Fruit fly (Drosophila melanogaster) Kc167 (cell line): ENCODE measurements around the gene CG5793.

ENCODE experiments used
- Myc ChIP-seq: fragments of >200 bp; optimal IDR thresholded peaks from 2 replicates; lab custom pipeline; 2017; ENCODE audit warnings: missing external identifiers
- Sin3A ChIP-seq: fragments of >200 bp; optimal IDR thresholded peaks from 2 replicates; lab custom pipeline; 2018; ENCODE audit warnings: missing external identifiers
- h ChIP-seq: fragments of >200 bp; optimal IDR thresholded peaks from 3 replicates; lab custom pipeline; 2018; ENCODE audit warnings: missing external identifiers
- insv ChIP-seq: fragments of >200 bp; optimal IDR thresholded peaks from 3 replicates; lab custom pipeline; 2018; ENCODE audit warnings: missing external identifiers
- psq ChIP-seq: fragments of >200 bp; optimal IDR thresholded peaks from 2 replicates; lab custom pipeline; 2017; ENCODE audit warnings: missing external identifiers
- ttk ChIP-seq: sonication (Bioruptor generic); optimal IDR thresholded peaks from 2 replicates; lab custom pipeline; 2017; ENCODE audit warnings: missing external identifiers

Gene CG5793

DNA sequence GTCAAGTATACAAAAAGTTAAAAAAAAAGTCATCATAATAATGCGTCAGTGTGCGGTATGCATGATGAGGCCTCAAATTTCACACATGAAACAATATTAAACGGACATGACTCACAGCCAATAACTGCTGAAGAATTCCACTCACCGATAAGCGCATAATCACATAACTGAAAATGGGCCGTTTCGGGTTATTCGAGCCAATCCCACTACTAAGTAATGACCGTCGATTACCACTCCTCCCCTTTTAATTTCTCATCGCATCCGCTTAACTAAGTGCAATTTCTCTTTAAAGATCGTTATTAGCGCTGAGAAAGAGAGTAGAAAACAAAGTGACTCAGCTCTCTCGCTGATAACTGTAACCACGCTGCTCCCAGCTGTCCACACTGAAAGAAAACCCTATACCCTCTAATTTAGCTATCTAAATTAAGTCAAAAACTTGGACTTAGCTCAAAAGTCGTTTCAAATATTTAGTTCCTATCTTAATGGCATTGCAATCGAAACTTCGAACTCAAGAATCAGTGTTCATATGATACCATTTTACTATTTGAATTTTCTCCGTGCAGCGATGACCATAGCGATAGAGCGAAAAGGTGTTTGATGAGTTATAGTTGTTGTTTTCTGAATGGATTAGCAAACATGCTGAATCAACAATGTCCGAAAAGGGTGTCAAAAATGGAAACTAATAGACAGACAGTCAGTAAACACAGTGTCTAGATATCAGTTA is 14.5 kb upstream of the CG5793 start:
- TF ChIP-seq Sin3A (lab: Kevin White, UChicago): no peak
- no peak for TF ChIP-seq ttk (lab: Kevin White, UChicago)
- no peak for TF ChIP-seq Myc
- TF ChIP-seq psq (lab: Kevin White, UChicago): no peak
- TF ChIP-seq insv (lab: Kevin White, UChicago): no peak
- TF ChIP-seq h (lab: Kevin White, UChicago): no peak

DNA sequence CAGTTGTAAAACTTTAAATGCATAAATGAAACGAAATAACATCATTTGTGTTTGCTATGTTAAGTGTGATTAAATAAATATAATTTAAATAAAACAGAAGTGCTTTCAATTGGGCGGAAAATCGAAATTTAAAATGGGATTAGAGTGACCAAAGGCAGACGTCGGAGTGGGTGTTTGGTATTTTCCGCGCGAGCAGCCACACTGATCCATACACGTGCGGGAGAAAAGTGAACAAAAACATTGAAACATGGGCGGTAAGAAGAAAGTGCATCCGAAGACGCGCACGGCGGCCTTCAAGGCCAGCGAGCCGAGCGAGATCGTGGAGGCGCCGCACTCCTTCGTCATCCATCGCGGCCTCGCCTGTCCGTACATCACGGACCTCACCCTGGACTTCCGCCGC is 11.3 kb upstream of the CG5793 start, which contains the start of gene ppan:
Gene ppan, plus strand, starts transcription at position 198 of the 400 bp plus-strand sequence.
- no peak for TF ChIP-seq Sin3A (lab: Kevin White, UChicago)
- TF ChIP-seq ttk (lab: Kevin White, UChicago): no peak
- no peak for TF ChIP-seq insv (lab: Kevin White, UChicago)
- TF ChIP-seq h (lab: Kevin White, UChicago): no peak
- no peak for TF ChIP-seq psq (lab: Kevin White, UChicago)
- no peak for TF ChIP-seq Myc

DNA sequence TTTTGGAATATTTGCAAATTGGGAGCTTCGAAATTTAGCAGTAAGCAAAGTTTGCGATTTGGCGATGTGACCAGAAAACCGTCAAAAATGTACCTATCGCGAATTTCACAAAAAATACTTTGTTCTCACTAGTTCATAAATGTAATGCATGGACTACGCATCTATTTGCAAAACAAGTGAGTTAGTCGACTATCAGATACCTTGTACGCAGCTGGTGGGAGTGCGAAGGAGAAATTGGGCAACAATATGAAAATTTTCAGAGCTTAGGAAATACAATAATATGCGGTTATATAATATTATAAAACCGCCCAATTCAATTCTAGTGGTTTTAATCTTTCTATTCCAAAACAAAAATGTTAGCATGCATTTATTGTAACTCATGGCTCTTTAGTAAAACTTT is 8.6 kb upstream of the CG5793 start, which contains the start of gene Bdbt:
Gene Bdbt, minus strand, starts transcription at position 73 of the 400 bp plus-strand sequence.
- no peak for TF ChIP-seq insv (lab: Kevin White, UChicago)
- TF ChIP-seq psq (lab: Kevin White, UChicago): no peak
- TF ChIP-seq ttk (lab: Kevin White, UChicago): no peak
- no peak for TF ChIP-seq Sin3A (lab: Kevin White, UChicago)
- no peak for TF ChIP-seq h (lab: Kevin White, UChicago)
- TF ChIP-seq Myc: no peak

DNA sequence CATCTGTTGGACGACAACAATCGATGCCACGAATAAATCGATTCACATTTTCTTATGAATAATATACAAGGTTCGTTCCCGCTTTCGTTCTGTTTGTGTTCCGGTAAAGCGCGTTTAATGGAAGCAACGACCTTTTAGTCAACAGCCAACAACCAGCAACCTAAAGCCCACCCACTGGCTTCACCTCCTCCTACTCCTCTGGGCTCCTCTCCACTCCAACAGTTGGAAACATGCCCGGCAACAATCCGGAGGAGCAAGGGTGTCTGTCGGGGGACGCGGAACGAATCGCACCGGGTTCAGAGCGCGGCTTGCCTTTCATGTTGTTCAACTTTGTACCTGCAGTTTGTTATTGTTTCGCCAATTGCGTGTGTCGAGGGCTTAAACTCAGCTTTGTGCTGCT is 3.1 kb upstream of the CG5793 start:
- TF ChIP-seq psq (lab: Kevin White, UChicago): no peak
- no peak for TF ChIP-seq ttk (lab: Kevin White, UChicago)
- TF ChIP-seq Sin3A (lab: Kevin White, UChicago): no peak
- no peak for TF ChIP-seq h (lab: Kevin White, UChicago)
- TF ChIP-seq insv (lab: Kevin White, UChicago): no peak
- TF ChIP-seq Myc: no peak

DNA sequence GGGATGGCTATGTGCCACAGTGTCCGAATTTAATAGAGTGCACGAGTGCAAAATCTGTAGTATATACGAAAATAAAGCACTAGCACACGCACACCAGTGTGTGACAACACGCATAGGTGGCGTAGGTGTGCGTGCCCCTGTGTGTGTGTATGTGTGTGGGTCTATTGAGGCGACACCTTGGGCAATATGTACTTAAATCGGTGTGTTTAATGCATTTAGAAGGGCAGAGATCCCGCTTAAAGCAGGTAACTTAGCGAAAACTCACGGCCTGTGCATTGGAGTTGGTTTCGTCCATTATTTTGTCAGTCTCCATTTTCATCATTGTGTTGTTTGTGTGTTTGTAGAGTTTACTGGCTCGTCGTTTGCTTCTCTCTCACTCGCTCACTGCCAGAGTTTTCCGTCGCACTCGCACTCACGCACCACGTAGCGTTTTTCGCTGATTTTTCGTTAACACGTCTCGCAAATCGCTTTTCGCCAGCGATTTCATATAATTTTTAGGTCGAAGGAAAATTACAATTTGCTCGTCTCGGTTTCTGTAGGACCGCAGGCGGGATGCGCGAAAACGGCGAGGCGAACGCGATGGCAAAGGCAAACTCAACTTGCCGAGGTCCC is 594 bp upstream of the CG5793 start:
- no peak for TF ChIP-seq Sin3A (lab: Kevin White, UChicago)

DNA sequence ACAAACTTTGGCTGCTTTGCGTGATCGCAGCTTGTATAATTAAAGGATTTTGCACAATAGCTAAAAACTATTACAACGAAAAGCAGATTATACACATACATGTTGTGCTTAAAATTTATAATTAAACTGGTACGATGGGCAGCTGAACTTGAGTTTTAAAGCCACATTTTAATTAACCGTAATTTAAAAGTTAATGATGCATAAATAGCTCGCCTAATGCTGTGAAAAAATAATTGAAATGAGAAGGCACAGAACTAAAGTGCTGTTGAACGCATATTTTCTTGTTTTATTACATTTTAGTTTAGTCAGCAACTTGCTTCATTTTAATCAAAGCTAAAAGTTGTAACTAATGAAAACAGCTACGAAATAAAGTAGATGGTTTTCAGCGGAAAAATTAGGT is 2.2 kb downstream of the CG5793 start, which contains the start of gene Obp93a:
Gene Obp93a, minus strand, starts transcription at position 101 of the 400 bp plus-strand sequence.
- TF ChIP-seq ttk (lab: Kevin White, UChicago) (no peak), h (lab: Kevin White, UChicago) (no peak), Myc (no peak), psq (lab: Kevin White, UChicago) (no peak), insv (lab: Kevin White, UChicago) (no peak), Sin3A (lab: Kevin White, UChicago) (no peak)

DNA sequence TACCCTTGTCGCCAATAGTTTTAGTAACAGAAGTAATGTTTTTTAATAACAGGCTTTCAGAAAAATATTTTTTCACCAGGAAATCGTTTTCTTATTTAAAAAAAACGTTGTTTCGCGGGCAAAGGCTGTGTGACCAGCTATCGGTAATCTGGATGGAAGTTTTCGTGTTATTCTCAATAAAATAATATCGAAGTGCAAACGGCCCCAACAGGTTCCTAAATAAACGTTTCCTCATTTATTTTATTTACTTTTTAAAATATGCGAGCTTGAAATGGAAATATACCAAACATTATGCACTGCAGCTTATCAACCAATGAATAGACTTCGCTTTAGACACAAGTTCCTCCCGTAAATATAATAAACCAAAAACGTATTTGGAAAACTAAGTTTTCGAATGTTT is 2.7 kb downstream of the CG5793 start, which contains the start of gene Ice2:
Gene Ice2, plus strand, starts transcription at position 167 of the 400 bp plus-strand sequence.
- TF ChIP-seq ttk (lab: Kevin White, UChicago) (no peak), insv (lab: Kevin White, UChicago) (no peak), Myc (no peak), h (lab: Kevin White, UChicago) (no peak), psq (lab: Kevin White, UChicago) (no peak), Sin3A (lab: Kevin White, UChicago) (no peak)

DNA sequence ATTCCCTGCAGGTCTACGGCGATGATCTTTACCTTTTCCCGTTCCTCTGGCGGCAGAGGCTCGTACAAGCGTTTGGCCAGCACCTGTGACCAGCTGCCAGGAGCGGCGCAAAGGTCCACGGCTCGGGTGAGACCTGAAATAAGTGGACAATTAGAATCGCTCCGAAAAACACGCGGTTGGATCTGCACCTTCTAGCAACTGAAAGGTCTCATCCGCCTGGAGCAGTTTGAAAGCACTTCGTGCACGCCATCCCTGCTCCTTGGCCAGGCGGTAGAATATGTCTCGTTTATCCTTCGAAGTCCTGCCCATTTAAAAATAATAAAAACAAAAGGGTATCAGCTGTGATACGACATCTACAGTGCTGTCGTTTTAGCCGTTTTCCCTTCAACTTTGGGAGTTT is 6.1 kb downstream of the CG5793 start, which contains the start of gene Trm7-34:
Gene Trm7-34, minus strand, starts transcription at position 365 of the 400 bp plus-strand sequence.
- TF ChIP-seq Sin3A (lab: Kevin White, UChicago) (no peak), ttk (lab: Kevin White, UChicago) (no peak), Myc (no peak), psq (lab: Kevin White, UChicago) (no peak), h (lab: Kevin White, UChicago) (no peak), insv (lab: Kevin White, UChicago) (no peak)

DNA sequence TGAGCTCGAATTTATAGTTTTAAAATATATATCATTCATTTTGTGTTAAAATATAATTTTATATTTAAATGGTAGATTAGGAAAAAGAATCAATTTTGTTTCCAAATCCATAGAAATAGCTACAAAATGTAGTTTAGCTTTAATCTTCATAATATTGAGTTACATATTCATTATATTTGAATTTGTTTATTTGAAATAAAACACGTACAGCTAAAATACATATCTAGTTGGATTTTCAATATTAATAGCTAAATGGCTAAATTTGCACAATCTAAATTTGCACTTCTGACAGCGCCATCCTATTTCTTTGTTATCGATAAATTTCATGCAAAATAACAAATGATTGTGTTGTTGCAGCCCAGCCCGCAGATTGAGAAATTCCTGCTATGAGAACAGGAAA is 6.6 kb downstream of the CG5793 start, which contains the start of gene Usp8:
Gene Usp8, plus strand, starts transcription at position 312 of the 400 bp plus-strand sequence.
- TF ChIP-seq ttk (lab: Kevin White, UChicago) (no peak), Sin3A (lab: Kevin White, UChicago) (no peak), h (lab: Kevin White, UChicago) (no peak), Myc (no peak), psq (lab: Kevin White, UChicago) (no peak), insv (lab: Kevin White, UChicago) (no peak)

DNA sequence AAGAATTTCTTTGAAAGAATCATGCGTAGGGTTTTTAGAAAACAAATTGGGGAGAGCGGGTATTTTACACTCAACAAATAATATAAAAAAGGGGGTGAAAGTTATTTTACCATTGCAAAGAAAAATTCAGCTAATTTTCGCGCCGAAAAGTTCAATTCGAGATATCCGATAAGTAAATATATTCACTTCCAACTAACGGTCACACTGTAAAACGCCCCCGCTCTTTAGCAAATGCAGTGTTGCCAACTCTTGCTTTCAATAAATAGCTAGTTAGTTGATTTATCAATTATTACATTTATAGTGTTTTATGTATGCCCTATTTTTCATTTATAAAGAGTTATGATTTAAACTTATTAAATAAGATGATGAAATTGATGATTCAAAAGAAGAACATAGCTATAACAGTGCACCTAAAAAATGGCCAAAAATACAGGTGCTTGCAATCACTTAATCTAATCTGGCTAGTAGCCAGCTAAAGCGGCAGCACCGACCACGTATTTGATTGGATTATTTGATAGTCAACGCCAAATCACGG is 10.9 kb downstream of the CG5793 start, which contains the start of gene meigo:
Gene meigo, plus strand, starts transcription at position 51 of the 535 bp plus-strand sequence.
- no peak for TF ChIP-seq insv (lab: Kevin White, UChicago)

DNA sequence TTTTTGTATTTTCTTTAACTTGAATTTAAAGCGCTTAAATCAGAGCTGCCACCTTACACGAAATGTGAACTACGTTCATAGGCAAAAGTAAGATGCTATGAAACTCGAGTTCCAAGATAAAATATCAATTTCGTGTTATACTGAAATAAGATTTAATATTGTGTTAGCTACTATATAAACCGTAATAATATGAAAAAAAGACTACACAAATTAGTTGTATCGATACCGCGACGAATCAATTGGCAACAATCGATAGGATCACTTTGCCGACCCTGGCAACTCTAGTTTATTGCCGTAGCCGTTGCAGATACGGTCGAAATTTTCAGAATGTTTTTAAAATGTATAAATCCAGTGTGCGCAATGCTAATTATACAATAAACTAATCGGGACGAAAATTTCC is 13.1 kb downstream of the CG5793 start, which contains the start of gene SNF4Agamma:
Gene SNF4Agamma, plus strand, starts transcription at position 282 of the 400 bp plus-strand sequence.
- TF ChIP-seq h (lab: Kevin White, UChicago) (no peak), Myc (no peak), psq (lab: Kevin White, UChicago) (no peak), insv (lab: Kevin White, UChicago) (no peak), Sin3A (lab: Kevin White, UChicago) (no peak), ttk (lab: Kevin White, UChicago) (no peak)
